Worm (Caenorhabditis elegans) whole organism, L4 larva: ENCODE results near the gene henn-1.

Experiments
- ama-1 ChIP-seq: fragments of 150-350 bp; optimal IDR thresholded peaks from 2 replicates; lab custom pipeline; 2014; ENCODE audit warnings: inconsistent platforms, mixed read lengths
- ceh-20 ChIP-seq: fragments of 200-800 bp; sonication (Bioruptor generic); IDR thresholded peaks from 2 replicates; pipeline ENCODE4 v1.3.6; 2022; ENCODE audit warnings: missing genetic modification reagents, missing genetic modification characterization, missing compliant biosample characterization
- ceh-82 ChIP-seq: sonication (generic microtip); optimal IDR thresholded peaks from 2 replicates; lab custom pipeline; 2017; ENCODE audit warnings: missing biosample characterization, missing genetic modification characterization
- ces-1 ChIP-seq: fragments of 150-350 bp; sonication (generic microtip); optimal IDR thresholded peaks from 4 replicates; lab custom pipeline; 2014; ENCODE audit warnings: missing biosample characterization, missing genetic modification reagents, missing genetic modification characterization
- daf-12 ChIP-seq: fragments of 150-350 bp; optimal IDR thresholded peaks from 2 replicates; lab custom pipeline; 2014; ENCODE audit warnings: missing biosample characterization, missing genetic modification reagents, missing genetic modification characterization
- hlh-30 ChIP-seq: sonication (generic microtip); optimal IDR thresholded peaks from 2 replicates; lab custom pipeline; 2017; ENCODE audit warnings: antibody characterized with exemption, mild to moderate bottlenecking, missing genetic modification characterization, missing compliant biosample characterization; ENCODE audit not compliant: insufficient read depth
- lin-13 ChIP-seq: fragments of 150-350 bp; optimal IDR thresholded peaks from 2 replicates; lab custom pipeline; 2014; ENCODE audit warnings: missing biosample characterization, missing genetic modification reagents, missing genetic modification characterization
- lin-15B ChIP-seq: fragments of 150-350 bp; sonication (generic microtip); optimal IDR thresholded peaks from 3 replicates; lab custom pipeline; 2014; ENCODE audit warnings: missing biosample characterization, missing genetic modification characterization
- mxl-2 ChIP-seq: fragments of 200-800 bp; sonication (Bioruptor generic); conservative IDR thresholded peaks from 2 replicates; pipeline ENCODE4 v1.3.6; 2022; ENCODE audit warnings: missing genetic modification reagents, missing genetic modification characterization, missing compliant biosample characterization
- nhr-10 ChIP-seq: fragments of 150-350 bp; optimal IDR thresholded peaks from 2 replicates; lab custom pipeline; 2014; ENCODE audit warnings: missing biosample characterization, missing genetic modification characterization
- nhr-237 ChIP-seq: sonication (generic microtip); optimal IDR thresholded peaks from 2 replicates; lab custom pipeline; 2017; ENCODE audit warnings: missing biosample characterization, missing genetic modification characterization
- pqm-1 ChIP-seq: sonication (generic microtip); optimal IDR thresholded peaks from 2 replicates; lab custom pipeline; 2017; ENCODE audit warnings: missing biosample characterization, missing genetic modification characterization
- snpc-4 ChIP-seq: fragments of 150-350 bp; optimal IDR thresholded peaks from 2 replicates; lab custom pipeline; 2014; ENCODE audit warnings: missing biosample characterization, missing genetic modification characterization
- zip-11 ChIP-seq: fragments of 200-800 bp; sonication (Bioruptor generic); IDR thresholded peaks from 2 replicates; pipeline ENCODE4 v1.3.6; 2022; ENCODE audit warnings: missing genetic modification characterization, missing compliant biosample characterization

DNA sequence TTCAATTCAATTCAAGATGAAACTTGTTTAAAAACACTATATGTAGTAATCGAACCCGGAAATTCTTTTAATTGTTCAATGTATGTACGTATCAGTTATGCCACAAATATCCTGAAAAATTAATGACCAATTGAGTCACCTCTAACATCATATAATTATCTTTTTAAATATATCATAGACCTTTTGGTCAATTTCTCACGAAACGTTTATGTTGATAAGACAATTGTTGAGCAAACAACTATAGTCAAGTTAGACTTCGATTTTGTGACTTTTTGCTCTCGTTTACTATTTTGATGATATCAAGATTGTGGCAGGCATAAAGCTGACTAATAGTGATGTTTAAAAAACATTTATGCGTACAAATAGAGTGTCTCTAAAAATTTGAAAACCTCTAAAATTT, 7.8 kb downstream of the henn-1 start:
- TF ChIP-seq mxl-2 (GFP tag; lab: Robert Waterston, UW), result no peak
- TF ChIP-seq nhr-10 (tag; lab: Kevin White, UChicago), result no peak
- TF ChIP-seq ces-1 (GFP tag; lab: Kevin White, UChicago), result no peak
- no peak for TF ChIP-seq ceh-20 (GFP tag; lab: Robert Waterston, UW)
- no peak for TF ChIP-seq snpc-4 (tag; lab: Kevin White, UChicago)
- TF ChIP-seq hlh-30, result no peak
- no peak for TF ChIP-seq nhr-237 (tag; lab: Kevin White, UChicago)
- no peak for TF ChIP-seq lin-13 (GFP tag; lab: Kevin White, UChicago)
- no peak for TF ChIP-seq zip-11 (GFP tag; lab: Robert Waterston, UW)
- no peak for TF ChIP-seq daf-12
- TF ChIP-seq ceh-82 (tag; lab: Kevin White, UChicago), result no peak
- no peak for TF ChIP-seq ama-1 (lab: Kevin White, UChicago)
- TF ChIP-seq pqm-1, result peak; percentile 13
- no peak for TF ChIP-seq lin-15B (tag; lab: Kevin White, UChicago)
